Worm (Caenorhabditis elegans) whole organism, L3 larva: ENCODE results near the gene twk-32.
A peak's percentile ranks its signal among the peaks of the same experiment; 100 is the strongest.

Experiments
- ZK546.5 ChIP-seq: sonication (generic microtip); optimal IDR thresholded peaks from 2 replicates; lab custom pipeline; 2017; ENCODE audit warnings: missing biosample characterization, missing genetic modification characterization
- aly-2 ChIP-seq: fragments of 150-350 bp; optimal IDR thresholded peaks from 2 replicates; lab custom pipeline; 2014; ENCODE audit warnings: missing biosample characterization, missing genetic modification characterization
- ama-1 ChIP-seq: fragments of 150-350 bp; optimal IDR thresholded peaks from 2 replicates; lab custom pipeline; 2018
- ceh-16 ChIP-seq: sonication (generic microtip); optimal IDR thresholded peaks from 2 replicates; lab custom pipeline; 2017; ENCODE audit warnings: missing biosample characterization, missing genetic modification characterization
- ceh-9 ChIP-seq: sonication (generic microtip); optimal IDR thresholded peaks from 2 replicates; lab custom pipeline; 2018; ENCODE audit warnings: missing biosample characterization, missing genetic modification characterization
- daf-12 ChIP-seq: fragments of 150-350 bp; optimal IDR thresholded peaks from 2 replicates; lab custom pipeline; 2014; ENCODE audit warnings: missing biosample characterization, missing genetic modification reagents, missing genetic modification characterization
- egl-27 ChIP-seq: sonication (generic microtip); optimal IDR thresholded peaks from 4 replicates; lab custom pipeline; 2017; ENCODE audit warnings: missing biosample characterization, missing genetic modification reagents, missing genetic modification characterization
- egl-5 ChIP-seq: fragments of 150-350 bp; optimal IDR thresholded peaks from 2 replicates; lab custom pipeline; 2017; ENCODE audit warnings: missing biosample characterization, missing genetic modification reagents, missing genetic modification characterization, inconsistent platforms
- elt-1 ChIP-seq: fragments of 150-350 bp; optimal IDR thresholded peaks from 2 replicates; lab custom pipeline; 2014; ENCODE audit warnings: missing biosample characterization, missing genetic modification characterization
- elt-2 ChIP-seq: sonication (generic microtip); optimal IDR thresholded peaks from 2 replicates; lab custom pipeline; 2016; ENCODE audit warnings: missing genetic modification reagents, mild to moderate bottlenecking, missing genetic modification characterization, missing compliant biosample characterization
- elt-3 ChIP-seq, 3 experiments: fragments of 150-350 bp in 1 of 3; sonication (generic microtip) in 2 of 3; optimal IDR thresholded peaks; 2 replicates in 2 of 3; 4 replicates in 1 of 3; lab custom pipeline; 2014 to 2017; ENCODE audit warnings: missing biosample characterization in 3 of 3, missing genetic modification characterization in 3 of 3
- fkh-2 ChIP-seq: fragments of 150-350 bp; optimal IDR thresholded peaks from 2 replicates; lab custom pipeline; 2014; ENCODE audit warnings: missing biosample characterization, missing genetic modification reagents, missing genetic modification characterization
- fos-1 ChIP-seq: fragments of 150-350 bp; optimal IDR thresholded peaks from 2 replicates; lab custom pipeline; 2014; ENCODE audit warnings: missing biosample characterization, missing genetic modification characterization
- hmg-11 ChIP-seq: sonication (generic microtip); optimal IDR thresholded peaks from 2 replicates; lab custom pipeline; 2016; ENCODE audit warnings: missing genetic modification characterization, missing compliant biosample characterization
- jun-1 ChIP-seq: fragments of 150-350 bp; optimal IDR thresholded peaks from 2 replicates; lab custom pipeline; 2014; ENCODE audit warnings: missing biosample characterization, missing genetic modification reagents, missing genetic modification characterization
- lin-15B ChIP-seq: fragments of 150-350 bp; optimal IDR thresholded peaks from 2 replicates; lab custom pipeline; 2014; ENCODE audit warnings: missing biosample characterization, missing genetic modification characterization
- lin-39 ChIP-seq: fragments of 150-350 bp; optimal IDR thresholded peaks from 2 replicates; lab custom pipeline; 2018; ENCODE audit warnings: missing biosample characterization, missing genetic modification reagents, missing genetic modification characterization
- lsy-12 ChIP-seq: sonication (generic microtip); optimal IDR thresholded peaks from 2 replicates; lab custom pipeline; 2016; ENCODE audit warnings: mild to moderate bottlenecking, missing genetic modification characterization, missing compliant biosample characterization
- mdl-1 ChIP-seq: fragments of 150-350 bp; optimal IDR thresholded peaks from 2 replicates; lab custom pipeline; 2014; ENCODE audit warnings: missing biosample characterization, missing genetic modification characterization
- mml-1 ChIP-seq: fragments of 150-350 bp; sonication (generic microtip); optimal IDR thresholded peaks from 3 replicates; lab custom pipeline; 2014; ENCODE audit warnings: missing biosample characterization, missing genetic modification characterization
- nhr-11 ChIP-seq: fragments of 150-350 bp; optimal IDR thresholded peaks from 2 replicates; lab custom pipeline; 2014; ENCODE audit warnings: missing biosample characterization, missing genetic modification characterization
- nhr-23 ChIP-seq: fragments of 150-350 bp; optimal IDR thresholded peaks from 2 replicates; lab custom pipeline; 2014; ENCODE audit warnings: missing biosample characterization, missing genetic modification reagents, missing genetic modification characterization
- nhr-237 ChIP-seq: fragments of 150-350 bp; optimal IDR thresholded peaks from 2 replicates; lab custom pipeline; 2014; ENCODE audit warnings: missing biosample characterization, missing genetic modification characterization
- nhr-25 ChIP-seq: sonication (generic microtip); optimal IDR thresholded peaks from 2 replicates; lab custom pipeline; 2017; ENCODE audit warnings: missing biosample characterization, missing genetic modification characterization
- nhr-28 ChIP-seq: fragments of 150-350 bp; optimal IDR thresholded peaks from 2 replicates; lab custom pipeline; 2014; ENCODE audit warnings: missing biosample characterization, missing genetic modification characterization
- nhr-43 ChIP-seq: sonication (generic microtip); optimal IDR thresholded peaks from 2 replicates; lab custom pipeline; 2016; ENCODE audit warnings: mild to moderate bottlenecking, missing genetic modification characterization, missing compliant biosample characterization; ENCODE audit not compliant: poor library complexity, severe bottlenecking
- nhr-67 ChIP-seq: fragments of 150-350 bp; optimal IDR thresholded peaks from 2 replicates; lab custom pipeline; 2014; ENCODE audit warnings: missing biosample characterization, missing genetic modification characterization
- nhr-76 ChIP-seq: fragments of 150-350 bp; sonication (generic microtip); optimal IDR thresholded peaks from 5 replicates; lab custom pipeline; 2014; ENCODE audit warnings: missing biosample characterization, missing genetic modification characterization
- nhr-77 ChIP-seq: fragments of 150-350 bp; optimal IDR thresholded peaks from 2 replicates; lab custom pipeline; 2014; ENCODE audit warnings: missing biosample characterization, missing genetic modification characterization
- pqm-1 ChIP-seq: fragments of 150-350 bp; optimal IDR thresholded peaks from 2 replicates; lab custom pipeline; 2017; ENCODE audit warnings: missing biosample characterization, missing genetic modification characterization, inconsistent platforms
- skn-1 ChIP-seq: fragments of 150-350 bp; optimal IDR thresholded peaks from 2 replicates; lab custom pipeline; 2014; ENCODE audit warnings: missing biosample characterization, missing genetic modification characterization
- snpc-4 ChIP-seq: fragments of 150-350 bp; optimal IDR thresholded peaks from 2 replicates; lab custom pipeline; 2014; ENCODE audit warnings: missing biosample characterization, missing genetic modification characterization
- tbx-2 ChIP-seq: sonication (generic microtip); optimal IDR thresholded peaks from 2 replicates; lab custom pipeline; 2016; ENCODE audit warnings: mild to moderate bottlenecking, missing genetic modification characterization, missing compliant biosample characterization
- unc-62 ChIP-seq: fragments of 150-350 bp; sonication (generic microtip); optimal IDR thresholded peaks from 4 replicates; lab custom pipeline; 2014; ENCODE audit warnings: missing biosample characterization, missing genetic modification reagents, missing genetic modification characterization
- zag-1 ChIP-seq: fragments of 150-350 bp; optimal IDR thresholded peaks from 2 replicates; lab custom pipeline; 2014; ENCODE audit warnings: missing biosample characterization, missing genetic modification characterization
- ztf-11 ChIP-seq: fragments of 150-350 bp; optimal IDR thresholded peaks from 2 replicates; lab custom pipeline; 2014; ENCODE audit warnings: missing biosample characterization, missing genetic modification characterization
- ztf-4 ChIP-seq: fragments of 150-350 bp; optimal IDR thresholded peaks from 2 replicates; lab custom pipeline; 2014; ENCODE audit warnings: missing biosample characterization, missing genetic modification characterization

The twk-32 gene

ce11 chrV:13790117-13790516 lies 6.3 kb upstream of the twk-32 start:
- TF ChIP-seq jun-1 (tag; lab: Kevin White, UChicago) (no peak), fos-1 (no peak), ztf-11 (tag; lab: Kevin White, UChicago) (no peak), snpc-4 (tag; lab: Kevin White, UChicago) (no peak), nhr-28 (no peak), elt-3 (tag; optimal IDR thresholded peaks at IDR 0.05; lab: Kevin White, UChicago) (no peak), aly-2 (no peak), unc-62 (GFP tag; lab: Kevin White, UChicago) (no peak), elt-2 (tag; lab: Kevin White, UChicago) (no peak), tbx-2 (tag; lab: Kevin White, UChicago) (no peak), lin-15B (tag; lab: Kevin White, UChicago) (no peak), zag-1 (tag; lab: Kevin White, UChicago) (no peak), egl-27 (tag; lab: Kevin White, UChicago) (no peak), nhr-237 (tag; lab: Kevin White, UChicago) (no peak), daf-12 (tag; lab: Kevin White, UChicago) (no peak), lsy-12 (no peak), hmg-11 (tag; lab: Kevin White, UChicago) (no peak)

- TF ChIP-seq nhr-25 (tag; lab: Kevin White, UChicago) (peak; percentile 79), nhr-23 (peak; percentile 84), nhr-77 (no peak), ZK546.5 (tag; lab: Kevin White, UChicago) (no peak), pqm-1 (tag; lab: Kevin White, UChicago) (no peak), egl-5 (peak; percentile 73), nhr-43 (peak; percentile 20)
These were observed 5.9 kb upstream of the twk-32 start for ce11 chrV:13790557-13790956.

- TF ChIP-seq ama-1 (lab: Kevin White, UChicago) (peak; percentile 36), daf-12 (tag; lab: Kevin White, UChicago) (no peak)
- TF ChIP-seq, all 47 proteins: peak for 1
These were observed 2.4 kb upstream of the twk-32 start for ce11 chrV:13794046-13794445.

- TF ChIP-seq nhr-43: no peak
- no peak for TF ChIP-seq pqm-1 (tag; lab: Kevin White, UChicago)
- no peak for TF ChIP-seq lin-15B (tag; lab: Kevin White, UChicago)
- no peak for TF ChIP-seq elt-3 (tag; optimal IDR thresholded peaks at IDR 0.05; lab: Kevin White, UChicago)
- no peak for TF ChIP-seq lin-39 (tag; lab: Kevin White, UChicago)
- TF ChIP-seq elt-1: no peak
- no peak for TF ChIP-seq hmg-11 (tag; lab: Kevin White, UChicago)
- TF ChIP-seq nhr-23: no peak
These were observed 2.7 kb downstream of the twk-32 start for ce11 chrV:13799190-13799589.

- peak; percentile 5 for TF ChIP-seq elt-2 (tag; lab: Kevin White, UChicago)
- no peak for TF ChIP-seq jun-1 (tag; lab: Kevin White, UChicago)
- TF ChIP-seq elt-3 (tag; optimal IDR thresholded peaks at IDR 0.05; lab: Kevin White, UChicago): no peak
- TF ChIP-seq ama-1 (lab: Kevin White, UChicago): peak; percentile 5
These were observed 7.5 kb downstream of the twk-32 start, which contains the start of gene swan-2 for ce11 chrV:13803902-13804301. swan-2 (minus strand) TSS chrV:13804281.

- TF ChIP-seq nhr-25 (tag; lab: Kevin White, UChicago) (peak; percentile 14), nhr-237 (tag; lab: Kevin White, UChicago) (no peak)
- TF ChIP-seq, all 47 proteins: peak for 1
These were observed 10.8 kb downstream of the twk-32 start, which contains the start of gene swan-1 for ce11 chrV:13807232-13807631. swan-1 (minus strand) TSS chrV:13807237.

- no peak for TF ChIP-seq nhr-76 (tag; lab: Kevin White, UChicago)
- TF ChIP-seq mml-1: no peak
- TF ChIP-seq ZK546.5 (tag; lab: Kevin White, UChicago): no peak
- TF ChIP-seq ceh-9 (tag; lab: Kevin White, UChicago): no peak
- no peak for TF ChIP-seq ztf-11 (tag; lab: Kevin White, UChicago)
- TF ChIP-seq ceh-16 (tag; lab: Kevin White, UChicago): no peak
- peak; percentile 73 for TF ChIP-seq lin-15B (tag; lab: Kevin White, UChicago)
- TF ChIP-seq mdl-1: no peak
- TF ChIP-seq fkh-2 (tag; lab: Kevin White, UChicago): no peak
- peak; percentile 53 for TF ChIP-seq snpc-4 (tag; lab: Kevin White, UChicago)
- no peak for TF ChIP-seq nhr-11
- no peak for TF ChIP-seq lin-39 (tag; lab: Kevin White, UChicago)
- TF ChIP-seq nhr-25 (tag; lab: Kevin White, UChicago): peak; percentile 77
- no peak for TF ChIP-seq elt-3 (tag; optimal IDR thresholded peaks at IDR 0.05; lab: Kevin White, UChicago)
- TF ChIP-seq egl-27 (tag; lab: Kevin White, UChicago): peak; percentile 18
- no peak for TF ChIP-seq ama-1 (lab: Kevin White, UChicago)
- no peak for TF ChIP-seq egl-5
- no peak for TF ChIP-seq tbx-2 (tag; lab: Kevin White, UChicago)
- peak; percentile 45 for TF ChIP-seq lsy-12
- peak; percentile 65 for TF ChIP-seq elt-2 (tag; lab: Kevin White, UChicago)
- peak; percentile 63 for TF ChIP-seq nhr-23
- TF ChIP-seq nhr-237 (tag; lab: Kevin White, UChicago): no peak
- no peak for TF ChIP-seq ztf-4 (tag; lab: Kevin White, UChicago)
- TF ChIP-seq jun-1 (tag; lab: Kevin White, UChicago): peak; percentile 42
- TF ChIP-seq unc-62 (GFP tag; lab: Kevin White, UChicago): no peak
- no peak for TF ChIP-seq elt-1
- TF ChIP-seq hmg-11 (tag; lab: Kevin White, UChicago): peak; percentile 75
- no peak for TF ChIP-seq nhr-67 (tag; lab: Kevin White, UChicago)
- TF ChIP-seq skn-1 (tag; lab: Kevin White, UChicago): no peak
- no peak for TF ChIP-seq nhr-43
These were observed 12.0 kb downstream of the twk-32 start for ce11 chrV:13808462-13808867.
